Fruit fly (Drosophila melanogaster) whole organism, prepupa: Measurements from ENCODE around the gene ssp6.

ENCODE experiments used
- CG10631 ChIP-seq: fragments of 200-800 bp; sonication (Bioruptor generic); optimal IDR thresholded peaks from 2 replicates; lab custom pipeline; 2016; ENCODE audit warnings: missing biosample characterization, missing genetic modification characterization
- CG11294 ChIP-seq: fragments of 200-800 bp; sonication (Bioruptor generic); IDR thresholded peaks from 2 replicates; pipeline ENCODE4 v1.3.6; 2022; ENCODE audit warnings: missing biosample characterization, missing genetic modification characterization
- CG11902 ChIP-seq: fragments of 200-800 bp; sonication (Bioruptor generic); optimal IDR thresholded peaks from 3 replicates; lab custom pipeline; 2016; ENCODE audit warnings: missing biosample characterization, missing genetic modification characterization
- CG1621 ChIP-seq: fragments of 200-800 bp; sonication (Bioruptor generic); optimal IDR thresholded peaks from 3 replicates; lab custom pipeline; 2018; ENCODE audit warnings: missing biosample characterization, mild to moderate bottlenecking, missing genetic modification characterization
- CG16779 ChIP-seq: fragments of 200-800 bp; sonication (Bioruptor generic); optimal IDR thresholded peaks from 3 replicates; lab custom pipeline; 2017; ENCODE audit warnings: missing biosample characterization, mild to moderate bottlenecking, missing genetic modification characterization
- CG32006 ChIP-seq: fragments of 200-800 bp; sonication (Bioruptor generic); optimal IDR thresholded peaks from 3 replicates; lab custom pipeline; 2017; ENCODE audit warnings: missing biosample characterization, mild to moderate bottlenecking, missing genetic modification characterization
- CG34406 ChIP-seq: fragments of 200-800 bp; sonication (Bioruptor generic); optimal IDR thresholded peaks from 3 replicates; lab custom pipeline; 2016; ENCODE audit warnings: missing biosample characterization, missing genetic modification characterization
- CG4318 ChIP-seq: fragments of 200-800 bp; sonication (Bioruptor generic); optimal IDR thresholded peaks from 3 replicates; lab custom pipeline; 2017; ENCODE audit warnings: missing biosample characterization, mild to moderate bottlenecking, missing genetic modification characterization
- CG6163 ChIP-seq: fragments of 200-800 bp; sonication (Bioruptor generic); IDR thresholded peaks from 3 replicates; pipeline ENCODE4 v1.3.6; 2022; ENCODE audit warnings: missing biosample characterization, missing genetic modification characterization
- CG6808 ChIP-seq: fragments of 200-800 bp; sonication (Bioruptor generic); optimal IDR thresholded peaks from 3 replicates; lab custom pipeline; 2017; ENCODE audit warnings: missing biosample characterization, missing genetic modification characterization, mild to moderate bottlenecking, moderate library complexity, missing genetic modification reagents
- CG7368 ChIP-seq: fragments of 200-800 bp; sonication (Bioruptor generic); optimal IDR thresholded peaks from 3 replicates; lab custom pipeline; 2016; ENCODE audit warnings: missing biosample characterization, missing genetic modification characterization
- CG8119 ChIP-seq: fragments of 200-800 bp; sonication (Bioruptor generic); IDR thresholded peaks from 3 replicates; pipeline ENCODE4 v1.3.6; 2022; ENCODE audit warnings: missing biosample characterization, missing genetic modification characterization
- CG8319 ChIP-seq: fragments of 200-800 bp; sonication (Bioruptor generic); optimal IDR thresholded peaks from 3 replicates; lab custom pipeline; 2016; ENCODE audit warnings: missing biosample characterization, missing genetic modification characterization
- CG8632 ChIP-seq: fragments of 200-800 bp; sonication (Bioruptor generic); optimal IDR thresholded peaks from 3 replicates; lab custom pipeline; 2016; ENCODE audit warnings: missing biosample characterization, missing genetic modification characterization
- CG9139 ChIP-seq: fragments of 200-800 bp; sonication (Bioruptor generic); optimal IDR thresholded peaks from 3 replicates; lab custom pipeline; 2017; ENCODE audit warnings: missing biosample characterization, mild to moderate bottlenecking, missing genetic modification characterization
- Eip75B ChIP-seq: fragments of 200-800 bp; sonication (Bioruptor generic); optimal IDR thresholded peaks from 3 replicates; lab custom pipeline; 2016; ENCODE audit warnings: missing biosample characterization, missing genetic modification characterization
- Eip78C ChIP-seq: fragments of 200-800 bp; sonication (Bioruptor generic); peaks from one replicate; lab custom pipeline; 2016; ENCODE audit warnings: missing biosample characterization, missing genetic modification characterization
- Ets96B ChIP-seq: fragments of 200-800 bp; optimal IDR thresholded peaks from 2 replicates; lab custom pipeline; 2019; ENCODE audit warnings: missing biosample characterization, mild to moderate bottlenecking, missing genetic modification characterization, moderate library complexity
- Hr38 ChIP-seq: sonication (Bioruptor generic); optimal IDR thresholded peaks from 2 replicates; lab custom pipeline; 2016; ENCODE audit warnings: missing biosample characterization, missing genetic modification characterization
- Lpt ChIP-seq: fragments of 200-800 bp; sonication (Bioruptor generic); optimal IDR thresholded peaks from 3 replicates; lab custom pipeline; 2016; ENCODE audit warnings: missing biosample characterization, missing genetic modification characterization
- Met ChIP-seq: fragments of 200-800 bp; sonication (Bioruptor generic); optimal IDR thresholded peaks from 3 replicates; lab custom pipeline; 2016; ENCODE audit warnings: missing biosample characterization, missing genetic modification characterization
- Smox ChIP-seq: fragments of 200-800 bp; sonication (Bioruptor generic); optimal IDR thresholded peaks from 3 replicates; lab custom pipeline; 2016; ENCODE audit warnings: missing biosample characterization, missing genetic modification characterization
- Sox102F ChIP-seq: fragments of 200-800 bp; sonication (Bioruptor generic); optimal IDR thresholded peaks from 2 replicates; lab custom pipeline; 2016; ENCODE audit warnings: missing biosample characterization, mild to moderate bottlenecking, missing genetic modification characterization
- acj6 ChIP-seq: fragments of 200-800 bp; sonication (Bioruptor generic); optimal IDR thresholded peaks from 3 replicates; lab custom pipeline; 2016; ENCODE audit warnings: missing biosample characterization, missing genetic modification characterization
- dac ChIP-seq: fragments of 200-800 bp; sonication (Bioruptor generic); optimal IDR thresholded peaks from 2 replicates; lab custom pipeline; 2017; ENCODE audit warnings: missing biosample characterization, mild to moderate bottlenecking, missing genetic modification characterization
- eg ChIP-seq: fragments of 200-800 bp; sonication (Bioruptor generic); IDR thresholded peaks from 3 replicates; pipeline ENCODE4 v1.3.6; 2022; ENCODE audit warnings: missing biosample characterization, missing genetic modification characterization
- fkh ChIP-seq: fragments of 200-800 bp; sonication (Bioruptor generic); optimal IDR thresholded peaks from 3 replicates; lab custom pipeline; 2017; ENCODE audit warnings: missing biosample characterization, mild to moderate bottlenecking, missing genetic modification characterization, moderate library complexity
- topi ChIP-seq: fragments of 200-800 bp; sonication (Bioruptor generic); optimal IDR thresholded peaks from 3 replicates; lab custom pipeline; 2016; ENCODE audit warnings: missing biosample characterization, missing genetic modification characterization
- vri ChIP-seq: fragments of 200-800 bp; sonication (Bioruptor generic); optimal IDR thresholded peaks from 3 replicates; lab custom pipeline; 2016; ENCODE audit warnings: missing biosample characterization, mild to moderate bottlenecking, missing genetic modification characterization

Gene ssp6

dm6 chr3L:6094697-6095096 lies 18.2 kb downstream of the ssp6 start, which contains the start of the genes CG10467 and loj (continued):
- TF ChIP-seq acj6 (GFP tag; lab: Kevin White, UChicago) (peak; percentile 94), Smox (GFP tag; lab: Kevin White, UChicago) (peak; percentile 85), CG8632 (GFP tag; lab: Kevin White, UChicago) (peak; percentile 87), CG4318 (peak; percentile 92), CG1621 (peak; percentile 76), topi (GFP tag; lab: Kevin White, UChicago) (peak; percentile 80), CG6163 (GFP tag; lab: Robert Waterston, UW) (peak; percentile 94), Met (GFP tag; lab: Kevin White, UChicago) (peak; percentile 87)
- TF ChIP-seq, all 60 proteins: peak for 56

dm6 chr3L:6097270-6097669 lies 20.7 kb downstream of the ssp6 start, which contains the start of gene Ets65A:
Gene Ets65A, plus strand, starts transcription at chr3L:6097617.
- TF ChIP-seq Hr38 (GFP tag; lab: Kevin White, UChicago) (no peak), CG7368 (GFP tag; lab: Kevin White, UChicago) (peak; percentile 53)

dm6 chr3L:6103658-6104057 lies 27.1 kb downstream of the ssp6 start:
- TF ChIP-seq CG9139 (GFP tag; lab: Kevin White, UChicago) (no peak), CG10631 (GFP tag; lab: Kevin White, UChicago) (no peak), CG6808 (GFP tag; lab: Kevin White, UChicago) (no peak), CG4318 (no peak), CG11902 (GFP tag; lab: Kevin White, UChicago) (no peak), CG7368 (GFP tag; lab: Kevin White, UChicago) (no peak), CG11294 (GFP tag; lab: Robert Waterston, UW) (no peak)

- TF ChIP-seq Sox102F (no peak), eg (GFP tag; lab: Robert Waterston, UW) (no peak), Ets96B (tag; lab: Kevin White, UChicago) (no peak), dac (no peak), Smox (GFP tag; lab: Kevin White, UChicago) (no peak), CG8319 (no peak), Lpt (no peak), CG32006 (GFP tag; lab: Kevin White, UChicago) (no peak), Eip78C (GFP tag; lab: Kevin White, UChicago) (no peak), CG8632 (GFP tag; lab: Kevin White, UChicago) (no peak), Eip75B (GFP tag; lab: Kevin White, UChicago) (no peak)
- TF ChIP-seq, all 60 proteins: peak for 0
These were observed 28.0 kb downstream of the ssp6 start for dm6 chr3L:6104551-6104950.

- no peak for TF ChIP-seq Eip75B (GFP tag; lab: Kevin White, UChicago)
- TF ChIP-seq CG16779 (tag; lab: Kevin White, UChicago) = no peak
- no peak for TF ChIP-seq CG8119 (GFP tag; lab: Robert Waterston, UW)
- TF ChIP-seq CG9139 (GFP tag; lab: Kevin White, UChicago) = no peak
- TF ChIP-seq eg (GFP tag; lab: Robert Waterston, UW) = no peak
- no peak for TF ChIP-seq vri (GFP tag; lab: Kevin White, UChicago)
- TF ChIP-seq CG34406 = no peak
- TF ChIP-seq acj6 (GFP tag; lab: Kevin White, UChicago) = no peak
- no peak for TF ChIP-seq dac
These were observed 28.9 kb downstream of the ssp6 start for dm6 chr3L:6105435-6105834.

dm6 chr3L:6106717-6107116 lies 30.2 kb downstream of the ssp6 start:
- TF ChIP-seq fkh (GFP tag; lab: Kevin White, UChicago) (peak; percentile 49), Smox (GFP tag; lab: Kevin White, UChicago) (no peak)
